Worm (Caenorhabditis elegans) whole organism, L2 larva: ENCODE data around the gene F55A4.7.

Experiments used
- aly-2 ChIP-seq: fragments of 150-350 bp; optimal IDR thresholded peaks from 2 replicates; lab custom pipeline; 2014; ENCODE audit warnings: missing biosample characterization, missing genetic modification characterization
- ama-1 ChIP-seq: fragments of 150-350 bp; optimal IDR thresholded peaks from 2 replicates; lab custom pipeline; 2018; ENCODE audit warnings: inconsistent platforms
- elt-1 ChIP-seq: fragments of 150-350 bp; optimal IDR thresholded peaks from 2 replicates; lab custom pipeline; 2014; ENCODE audit warnings: missing biosample characterization, missing genetic modification characterization
- elt-3 ChIP-seq: sonication (generic microtip); optimal IDR thresholded peaks from 2 replicates; lab custom pipeline; 2017; ENCODE audit warnings: missing biosample characterization, missing genetic modification characterization
- gmeb-1 ChIP-seq: fragments of 150-350 bp; optimal IDR thresholded peaks from 2 replicates; lab custom pipeline; 2014; ENCODE audit warnings: missing biosample characterization, missing genetic modification characterization
- lin-39 ChIP-seq: fragments of 150-350 bp; optimal IDR thresholded peaks from 2 replicates; lab custom pipeline; 2014; ENCODE audit warnings: missing biosample characterization, missing genetic modification reagents, missing genetic modification characterization
- lsy-2 ChIP-seq, 2 experiments: fragments of 150-350 bp in 1 of 2; sonication (generic microtip) in 1 of 2; optimal IDR thresholded peaks; 2 replicates each; lab custom pipeline; 2014 to 2017; ENCODE audit warnings: missing biosample characterization in 2 of 2, missing genetic modification characterization in 2 of 2
- mab-5 ChIP-seq: fragments of 150-350 bp; optimal IDR thresholded peaks from 2 replicates; lab custom pipeline; 2014; ENCODE audit warnings: missing biosample characterization, missing genetic modification characterization
- nhr-237 ChIP-seq: fragments of 150-350 bp; optimal IDR thresholded peaks from 2 replicates; lab custom pipeline; 2014; ENCODE audit warnings: missing biosample characterization, missing genetic modification characterization
- nhr-6 ChIP-seq: fragments of 150-350 bp; optimal IDR thresholded peaks from 2 replicates; lab custom pipeline; 2014; ENCODE audit warnings: missing biosample characterization, missing genetic modification characterization
- sma-9 ChIP-seq, 2 experiments: fragments of 150-350 bp in 1 of 2; sonication (generic microtip) in 1 of 2; optimal IDR thresholded peaks; 2 replicates each; lab custom pipeline; 2014 to 2016; ENCODE audit warnings: missing genetic modification characterization in 2 of 2, mild to moderate bottlenecking in 1 of 2, missing biosample characterization in 1 of 2, missing compliant biosample characterization in 1 of 2, missing genetic modification reagents in 1 of 2, moderate library complexity in 1 of 2
- unc-39 ChIP-seq: fragments of 150-350 bp; optimal IDR thresholded peaks from 2 replicates; lab custom pipeline; 2014; ENCODE audit warnings: missing biosample characterization, missing genetic modification characterization
- unc-62 ChIP-seq: fragments of 150-350 bp; optimal IDR thresholded peaks from 2 replicates; lab custom pipeline; 2014; ENCODE audit warnings: missing biosample characterization, missing genetic modification reagents, missing genetic modification characterization

DNA sequence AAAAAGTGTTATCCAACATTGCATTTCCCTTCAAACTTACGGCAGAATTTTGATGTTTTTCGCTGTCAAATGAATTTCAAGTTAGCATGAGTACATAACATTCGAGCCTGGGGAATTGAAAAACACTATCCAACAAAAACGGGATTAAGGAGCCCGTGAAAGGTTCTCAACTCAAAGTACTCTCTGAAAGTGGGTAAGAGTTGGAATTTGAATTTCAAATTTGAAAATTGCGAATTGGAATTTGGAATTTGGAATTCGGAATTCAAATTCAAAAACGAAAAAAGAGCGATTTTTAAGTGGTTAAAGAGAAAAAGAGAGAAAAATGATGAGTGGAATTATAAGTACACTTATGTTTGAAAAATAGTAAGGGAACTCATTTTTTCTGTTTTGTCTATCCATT, 47.0 kb downstream of the F55A4.7 start, which contains the start of the genes C09E10.3 and dgk-1:
- TF ChIP-seq unc-39 (tag; lab: Kevin White, UChicago) (no peak), nhr-237 (tag; lab: Kevin White, UChicago) (no peak), mab-5 (no peak), lin-39 (tag; lab: Kevin White, UChicago) (no peak), lsy-2 (tag; optimal IDR thresholded peaks at IDR 0.05; lab: Kevin White, UChicago) (no peak), unc-62 (GFP tag; lab: Kevin White, UChicago) (no peak), gmeb-1 (no peak), nhr-6 (tag; lab: Kevin White, UChicago) (no peak), sma-9 (GFP tag; optimal IDR thresholded peaks at IDR 0.05; lab: Kevin White, UChicago) (no peak), sma-9 (tag; optimal IDR thresholded peaks at IDR 0.05; lab: Kevin White, UChicago) (no peak), elt-1 (no peak), elt-3 (tag; lab: Kevin White, UChicago) (no peak), ama-1 (no peak), aly-2 (tag; lab: Kevin White, UChicago) (no peak)
